Fruit fly (Drosophila melanogaster) whole organism, embryonic: Measurements from ENCODE around the gene TwdlX.

Experiments used
- Atf-2 ChIP-seq: fragments of 200-800 bp; sonication (Bioruptor generic); optimal IDR thresholded peaks from 2 replicates; lab custom pipeline; 2016; ENCODE audit warnings: missing biosample characterization, missing genetic modification characterization
- BEAF-32 ChIP-seq: fragments of 200-800 bp; sonication (Bioruptor generic); optimal IDR thresholded peaks from 3 replicates; lab custom pipeline; 2017; ENCODE audit warnings: missing biosample characterization, missing genetic modification characterization, mild to moderate bottlenecking, moderate library complexity, missing genetic modification reagents
- Blimp-1 ChIP-seq: fragments of 200-800 bp; sonication (Bioruptor generic); optimal IDR thresholded peaks from 3 replicates; lab custom pipeline; 2018; ENCODE audit warnings: missing biosample characterization, missing genetic modification characterization, mild to moderate bottlenecking, moderate library complexity, missing genetic modification reagents
- BtbVII ChIP-seq: fragments of 200-800 bp; sonication (Bioruptor generic); optimal IDR thresholded peaks from 3 replicates; lab custom pipeline; 2017; ENCODE audit warnings: missing biosample characterization, mild to moderate bottlenecking, missing genetic modification characterization
- CG10274 ChIP-seq: fragments of 200-800 bp; sonication (Bioruptor generic); optimal IDR thresholded peaks from 3 replicates; lab custom pipeline; 2017; ENCODE audit warnings: missing biosample characterization, mild to moderate bottlenecking, missing genetic modification characterization
- CG11456 ChIP-seq: fragments of 200-800 bp; sonication (Bioruptor generic); IDR thresholded peaks from 3 replicates; pipeline ENCODE4 v1.3.6; 2022; ENCODE audit warnings: missing biosample characterization, missing genetic modification characterization
- CG11695 ChIP-seq: fragments of 200-800 bp; sonication (Bioruptor generic); IDR thresholded peaks from 3 replicates; pipeline ENCODE4 v1.3.6; 2022; ENCODE audit warnings: missing biosample characterization, missing genetic modification characterization
- CG12769 ChIP-seq: fragments of 200-800 bp; sonication (Bioruptor generic); optimal IDR thresholded peaks from 2 replicates; lab custom pipeline; 2019; ENCODE audit warnings: missing biosample characterization, mild to moderate bottlenecking, missing genetic modification characterization, moderate library complexity
- CG17612 ChIP-seq: fragments of 200-800 bp; sonication (Bioruptor generic); IDR thresholded peaks from 2 replicates; pipeline ENCODE4 v1.3.6; 2022; ENCODE audit warnings: missing biosample characterization, missing genetic modification characterization
- CG17912 ChIP-seq: fragments of 200-800 bp; sonication (Bioruptor generic); optimal IDR thresholded peaks from 2 replicates; lab custom pipeline; 2018; ENCODE audit warnings: missing biosample characterization, mild to moderate bottlenecking, missing genetic modification characterization
- CG30431 ChIP-seq: fragments of 200-800 bp; sonication (Bioruptor generic); optimal IDR thresholded peaks from 2 replicates; lab custom pipeline; 2017; ENCODE audit warnings: missing biosample characterization, missing genetic modification characterization
- CG3163 ChIP-seq: fragments of 200-800 bp; sonication (Bioruptor generic); optimal IDR thresholded peaks from 3 replicates; lab custom pipeline; 2016; ENCODE audit warnings: missing biosample characterization, missing genetic modification characterization
- CG3407 ChIP-seq: fragments of 200-800 bp; sonication (Bioruptor generic); optimal IDR thresholded peaks from 2 replicates; lab custom pipeline; 2018; ENCODE audit warnings: missing biosample characterization, mild to moderate bottlenecking, missing genetic modification characterization
- CG34224 ChIP-seq: fragments of 200-800 bp; sonication (Bioruptor generic); IDR thresholded peaks from 3 replicates; pipeline ENCODE4 v1.3.6; 2022; ENCODE audit warnings: missing biosample characterization, missing genetic modification characterization; ENCODE audit not compliant: partially characterized antibody
- CG6654 ChIP-seq: fragments of 200-800 bp; sonication (Bioruptor generic); optimal IDR thresholded peaks from 2 replicates; lab custom pipeline; 2017; ENCODE audit warnings: missing biosample characterization, mild to moderate bottlenecking, missing genetic modification characterization
- CG6689 ChIP-seq: fragments of 200-800 bp; sonication (Bioruptor generic); IDR thresholded peaks from 2 replicates; pipeline ENCODE4 v1.3.6; 2022; ENCODE audit warnings: missing biosample characterization, missing genetic modification characterization
- CG6854 ChIP-seq: fragments of 200-800 bp; sonication (Bioruptor generic); optimal IDR thresholded peaks from 3 replicates; lab custom pipeline; 2017; ENCODE audit warnings: missing biosample characterization, mild to moderate bottlenecking, missing genetic modification characterization
- CG7357 ChIP-seq: fragments of 200-800 bp; sonication (Bioruptor generic); IDR thresholded peaks from 3 replicates; pipeline ENCODE4 v1.3.6; 2022; ENCODE audit warnings: missing biosample characterization, missing genetic modification characterization
- CG8089 ChIP-seq: fragments of 200-800 bp; sonication (Bioruptor generic); optimal IDR thresholded peaks from 3 replicates; lab custom pipeline; 2016; ENCODE audit warnings: missing biosample characterization, missing genetic modification characterization
- CG8290 ChIP-seq, 3 experiments: fragments of 200-800 bp; sonication (Bioruptor generic); optimal IDR thresholded peaks; 2 replicates each; lab custom pipeline; 2016 to 2019; ENCODE audit warnings: missing biosample characterization in 3 of 3, missing genetic modification characterization in 3 of 3, mild to moderate bottlenecking in 2 of 3, moderate library complexity in 1 of 3
- CTCF ChIP-seq: fragments of 200-800 bp; sonication (Bioruptor generic); optimal IDR thresholded peaks from 2 replicates; lab custom pipeline; 2017; ENCODE audit warnings: missing biosample characterization, mild to moderate bottlenecking, missing genetic modification characterization, moderate library complexity
- D19A ChIP-seq: fragments of 200-800 bp; optimal IDR thresholded peaks from 3 replicates; lab custom pipeline; 2019; ENCODE audit warnings: missing biosample characterization, mild to moderate bottlenecking, missing genetic modification characterization, moderate library complexity
- Drgx ChIP-seq: fragments of 200-800 bp; sonication (Bioruptor generic); IDR thresholded peaks from 2 replicates; pipeline ENCODE4 v1.3.6; 2022; ENCODE audit warnings: missing biosample characterization, missing genetic modification characterization
- Ets97D ChIP-seq: fragments of 200-800 bp; sonication (Bioruptor generic); optimal IDR thresholded peaks from 3 replicates; lab custom pipeline; 2016; ENCODE audit warnings: missing biosample characterization, missing genetic modification characterization
- Hr3 ChIP-seq: fragments of 200-800 bp; sonication (Bioruptor generic); optimal IDR thresholded peaks from 3 replicates; lab custom pipeline; 2016; ENCODE audit warnings: missing biosample characterization, missing genetic modification characterization
- Oli ChIP-seq: fragments of 200-800 bp; sonication (Bioruptor generic); optimal IDR thresholded peaks from 2 replicates; lab custom pipeline; 2018; ENCODE audit warnings: missing biosample characterization, mild to moderate bottlenecking, missing genetic modification characterization, moderate library complexity
- Pdp1 ChIP-seq, 2 experiments: fragments of 200-800 bp; sonication (Bioruptor generic); optimal IDR thresholded peaks; 3 replicates each; lab custom pipeline; 2016; ENCODE audit warnings: missing biosample characterization in 2 of 2, missing genetic modification characterization in 2 of 2, mild to moderate bottlenecking in 1 of 2, moderate library complexity in 1 of 2
- Ptx1 ChIP-seq: fragments of 200-800 bp; sonication (Bioruptor generic); IDR thresholded peaks from 2 replicates; pipeline ENCODE4 v1.3.6; 2022; ENCODE audit warnings: missing biosample characterization, missing genetic modification characterization
- Rx ChIP-seq: fragments of 200-800 bp; sonication (Bioruptor generic); IDR thresholded peaks from 2 replicates; pipeline ENCODE4 v1.3.6; 2022; ENCODE audit warnings: missing biosample characterization, missing genetic modification characterization
- Sox100B ChIP-seq: fragments of 200-800 bp; sonication (Bioruptor generic); optimal IDR thresholded peaks from 3 replicates; lab custom pipeline; 2018; ENCODE audit warnings: missing biosample characterization, mild to moderate bottlenecking, missing genetic modification characterization
- ase ChIP-seq: fragments of 200-800 bp; sonication (Bioruptor generic); IDR thresholded peaks from 3 replicates; pipeline ENCODE4 v1.3.6; 2022; ENCODE audit warnings: missing biosample characterization, missing genetic modification characterization
- dmrt99B ChIP-seq: fragments of 200-800 bp; sonication (Bioruptor generic); optimal IDR thresholded peaks from 2 replicates; lab custom pipeline; 2018; ENCODE audit warnings: missing biosample characterization, mild to moderate bottlenecking, missing genetic modification characterization, moderate library complexity
- eve ChIP-seq, 2 experiments: fragments of >200 bp; optimal IDR thresholded peaks; 2 replicates each; lab custom pipeline; 2017; ENCODE audit warnings: missing biosample characterization in 2 of 2, missing genetic modification characterization in 2 of 2
- exex ChIP-seq: fragments of 200-800 bp; sonication (Bioruptor generic); optimal IDR thresholded peaks from 4 replicates; lab custom pipeline; 2018; ENCODE audit warnings: missing biosample characterization, mild to moderate bottlenecking, missing genetic modification characterization, moderate library complexity
- fru ChIP-seq: fragments of >200 bp; optimal IDR thresholded peaks from 2 replicates; lab custom pipeline; 2017
- lbe ChIP-seq: fragments of 200-800 bp; sonication (Bioruptor generic); optimal IDR thresholded peaks from 2 replicates; lab custom pipeline; 2016; ENCODE audit warnings: missing biosample characterization, mild to moderate bottlenecking, missing genetic modification characterization
- pita ChIP-seq: fragments of 200-800 bp; sonication (Bioruptor generic); optimal IDR thresholded peaks from 2 replicates; lab custom pipeline; 2017; ENCODE audit warnings: missing biosample characterization, mild to moderate bottlenecking, missing genetic modification characterization
- row ChIP-seq: fragments of 200-800 bp; sonication (Bioruptor generic); IDR thresholded peaks from 3 replicates; pipeline ENCODE4 v1.3.6; 2022; ENCODE audit warnings: missing biosample characterization, missing genetic modification characterization
- schlank ChIP-seq: fragments of 200-800 bp; sonication (Bioruptor generic); optimal IDR thresholded peaks from 2 replicates; lab custom pipeline; 2018; ENCODE audit warnings: missing biosample characterization, mild to moderate bottlenecking, missing genetic modification characterization
- sens ChIP-seq: fragments of 200-800 bp; sonication (Bioruptor generic); peaks from one replicate; lab custom pipeline; 2016; ENCODE audit warnings: missing biosample characterization, missing genetic modification characterization
- sqz ChIP-seq: fragments of 200-800 bp; sonication (Bioruptor generic); optimal IDR thresholded peaks from 3 replicates; lab custom pipeline; 2018; ENCODE audit warnings: missing biosample characterization, mild to moderate bottlenecking, missing genetic modification characterization
- twi ChIP-seq: fragments of 200-800 bp; optimal IDR thresholded peaks from 2 replicates; lab custom pipeline; 2019; ENCODE audit warnings: missing biosample characterization, mild to moderate bottlenecking, missing genetic modification characterization, moderate library complexity
- wek ChIP-seq: fragments of 200-800 bp; sonication (Bioruptor generic); optimal IDR thresholded peaks from 3 replicates; lab custom pipeline; 2018; ENCODE audit warnings: missing biosample characterization, mild to moderate bottlenecking, missing genetic modification characterization, moderate library complexity

Gene TwdlX

dm6 chrX:16751579-16752156 lies 20.8 kb downstream of the TwdlX start, which contains the start of gene goe (continued):
- TF ChIP-seq Hr3 (GFP tag; lab: Kevin White, UChicago), result peak; percentile 67
- TF ChIP-seq CG6689 (GFP tag; lab: Robert Waterston, UW), result peak; percentile 57

- TF ChIP-seq Ets97D (GFP tag; lab: Kevin White, UChicago) (peak; percentile 20), CTCF (GFP tag; lab: Kevin White, UChicago) (peak; percentile 60), wek (peak; percentile 74), BEAF-32 (GFP tag; lab: Kevin White, UChicago) (peak; percentile 5), CG12769 (tag; lab: Kevin White, UChicago) (no peak), pita (GFP tag; lab: Kevin White, UChicago) (peak; percentile 39)
- TF ChIP-seq, all 482 proteins: peak for 5
These were observed 22.2 kb downstream of the TwdlX start for dm6 chrX:16753066-16753465.

- TF ChIP-seq CG8290 (GFP tag; optimal IDR thresholded peaks at IDR 0.05; lab: Kevin White, UChicago) (peak; percentile 59), CG8290 (tag; optimal IDR thresholded peaks at IDR 0.05; lab: Kevin White, UChicago) (no peak), CG3407 (GFP tag; lab: Kevin White, UChicago) (no peak), CG17612 (peak; percentile 86), eve (GFP tag; optimal IDR thresholded peaks at IDR 0.05; lab: Kevin White, UChicago) (no peak), Blimp-1 (GFP tag; lab: Kevin White, UChicago) (peak; percentile 9), CG30431 (GFP tag; lab: Kevin White, UChicago) (no peak), Pdp1 (GFP tag; optimal IDR thresholded peaks at IDR 0.05; lab: Kevin White, UChicago) (peak in 1 of 2 experiments; percentile 33), row (GFP tag; lab: Robert Waterston, UW) (peak; percentile 20; the same call in 1 of the 3 replicates)
These were observed 26.8 kb downstream of the TwdlX start for dm6 chrX:16757645-16758044.

dm6 chrX:16760542-16760941 lies 29.7 kb downstream of the TwdlX start:
- TF ChIP-seq Oli (tag; lab: Kevin White, UChicago), result no peak
- peak; percentile 73 for TF ChIP-seq D19A (tag; lab: Kevin White, UChicago)

- peak; percentile 12; the same call in 1 of the 2 replicates for TF ChIP-seq Ptx1 (GFP tag; lab: Robert Waterston, UW)
- peak; percentile 43 for TF ChIP-seq lbe (GFP tag; lab: Kevin White, UChicago)
- TF ChIP-seq CG6854 (GFP tag; lab: Kevin White, UChicago), result no peak
- no peak for TF ChIP-seq CG6654 (GFP tag; lab: Kevin White, UChicago)
- TF ChIP-seq wek, result no peak
- TF ChIP-seq CG3163 (GFP tag; lab: Kevin White, UChicago), result no peak
- TF ChIP-seq CG10274 (GFP tag; lab: Kevin White, UChicago), result no peak
- TF ChIP-seq CG7357, result no peak
- peak; percentile 34 for TF ChIP-seq sens (GFP tag; lab: Kevin White, UChicago)
- 0 out of 3 replicates have a peak, but pooled peaks have one; percentile 17 for TF ChIP-seq ase (GFP tag; lab: Robert Waterston, UW)
- no peak for TF ChIP-seq dmrt99B
- no peak for TF ChIP-seq CG8089 (GFP tag; lab: Kevin White, UChicago)
- peak; percentile 61 for TF ChIP-seq Drgx
- TF ChIP-seq schlank (tag; lab: Kevin White, UChicago), result no peak
- 0 out of 3 replicates have a peak, but pooled peaks have one; percentile 11 for TF ChIP-seq row (GFP tag; lab: Robert Waterston, UW)
- no peak for TF ChIP-seq CG34224
- TF ChIP-seq twi, result no peak
- no peak for TF ChIP-seq CG11695 (GFP tag; lab: Robert Waterston, UW)
- no peak for TF ChIP-seq CG11456
- TF ChIP-seq Atf-2 (GFP tag; lab: Kevin White, UChicago), result no peak
- TF ChIP-seq sqz (GFP tag; lab: Kevin White, UChicago), result no peak
- TF ChIP-seq Sox100B (GFP tag; lab: Kevin White, UChicago), result no peak
- no peak for TF ChIP-seq Rx
- TF ChIP-seq Pdp1 (GFP tag; optimal IDR thresholded peaks at IDR 0.05; lab: Kevin White, UChicago), result no peak
- TF ChIP-seq fru (lab: Kevin White, UChicago), result no peak
- no peak for TF ChIP-seq CG17912 (GFP tag; lab: Kevin White, UChicago)
- TF ChIP-seq D19A (tag; lab: Kevin White, UChicago), result peak; percentile 63
- no peak for TF ChIP-seq BtbVII (GFP tag; lab: Kevin White, UChicago)
- TF ChIP-seq exex (tag; lab: Kevin White, UChicago), result no peak
These were observed 30.6 kb downstream of the TwdlX start for dm6 chrX:16761531-16761930.
